Fruit fly (Drosophila melanogaster) whole organism, embryonic: ENCODE data around the gene CG8206.

Source experiments
- Aef1 ChIP-seq: fragments of 200-800 bp; sonication (Bioruptor generic); IDR thresholded peaks from 3 replicates; pipeline ENCODE4 v1.3.6; 2022; ENCODE audit warnings: missing biosample characterization, missing genetic modification characterization
- CG10565 ChIP-seq: fragments of 200-800 bp; sonication (Bioruptor generic); optimal IDR thresholded peaks from 3 replicates; lab custom pipeline; 2016; ENCODE audit warnings: missing biosample characterization, mild to moderate bottlenecking, missing genetic modification characterization
- CG11456 ChIP-seq: fragments of 200-800 bp; sonication (Bioruptor generic); IDR thresholded peaks from 3 replicates; pipeline ENCODE4 v1.3.6; 2022; ENCODE audit warnings: missing biosample characterization, missing genetic modification characterization
- CG12659 ChIP-seq: fragments of 200-800 bp; sonication (Bioruptor generic); optimal IDR thresholded peaks from 3 replicates; lab custom pipeline; 2017; ENCODE audit warnings: mild to moderate bottlenecking, missing biosample characterization, missing genetic modification reagents, missing genetic modification characterization
- CG13287 ChIP-seq: fragments of 200-800 bp; sonication (Bioruptor generic); IDR thresholded peaks from 2 replicates; pipeline ENCODE4 v1.3.6; 2022; ENCODE audit warnings: missing biosample characterization, missing genetic modification characterization; ENCODE audit not compliant: partially characterized antibody
- CG14710 ChIP-seq: fragments of 200-800 bp; sonication (Bioruptor generic); optimal IDR thresholded peaks from 3 replicates; lab custom pipeline; 2019; ENCODE audit warnings: missing biosample characterization, mild to moderate bottlenecking, missing genetic modification characterization, moderate library complexity
- CG15073 ChIP-seq: fragments of 200-800 bp; sonication (Bioruptor generic); optimal IDR thresholded peaks from 2 replicates; lab custom pipeline; 2016; ENCODE audit warnings: missing biosample characterization, missing genetic modification characterization
- CG1603 ChIP-seq: fragments of 200-800 bp; sonication (Bioruptor generic); optimal IDR thresholded peaks from 2 replicates; lab custom pipeline; 2019; ENCODE audit warnings: missing biosample characterization, mild to moderate bottlenecking, missing genetic modification characterization, moderate library complexity
- CG1647 ChIP-seq: fragments of 200-800 bp; sonication (Bioruptor generic); optimal IDR thresholded peaks from 3 replicates; lab custom pipeline; 2016; ENCODE audit warnings: missing biosample characterization, missing genetic modification characterization
- CG16863 ChIP-seq: fragments of 200-800 bp; sonication (Bioruptor generic); optimal IDR thresholded peaks from 3 replicates; lab custom pipeline; 2016; ENCODE audit warnings: missing biosample characterization, missing genetic modification characterization
- CG17328 ChIP-seq: fragments of 200-800 bp; sonication (Bioruptor generic); IDR thresholded peaks from 2 replicates; pipeline ENCODE4 v1.3.6; 2022; ENCODE audit warnings: missing biosample characterization, missing genetic modification characterization
- CG17802 ChIP-seq: fragments of 200-800 bp; sonication (Bioruptor generic); optimal IDR thresholded peaks from 2 replicates; lab custom pipeline; 2018; ENCODE audit warnings: missing biosample characterization, mild to moderate bottlenecking, missing genetic modification characterization, moderate library complexity
- CG18011 ChIP-seq: fragments of 200-800 bp; sonication (Bioruptor generic); optimal IDR thresholded peaks from 2 replicates; lab custom pipeline; 2017; ENCODE audit warnings: missing biosample characterization, missing genetic modification characterization, mild to moderate bottlenecking, moderate library complexity, missing genotype
- CG2199 ChIP-seq: fragments of 200-800 bp; sonication (Bioruptor generic); IDR thresholded peaks from 3 replicates; pipeline ENCODE4 v1.3.6; 2022; ENCODE audit warnings: missing biosample characterization, missing genetic modification characterization
- CG2678 ChIP-seq: fragments of 200-800 bp; sonication (Bioruptor generic); optimal IDR thresholded peaks from 3 replicates; lab custom pipeline; 2019; ENCODE audit warnings: missing biosample characterization, mild to moderate bottlenecking, missing genetic modification characterization, moderate library complexity
- CG31441 ChIP-seq: fragments of 200-800 bp; sonication (Bioruptor generic); IDR thresholded peaks from 2 replicates; pipeline ENCODE4 v1.3.6; 2022; ENCODE audit warnings: missing biosample characterization, missing genetic modification characterization
- CG4617 ChIP-seq: fragments of 200-800 bp; sonication (Bioruptor generic); optimal IDR thresholded peaks from 3 replicates; lab custom pipeline; 2016; ENCODE audit warnings: missing biosample characterization, missing genetic modification characterization, borderline replicate concordance
- CG5245 ChIP-seq: fragments of 200-800 bp; sonication (Bioruptor generic); optimal IDR thresholded peaks from 3 replicates; lab custom pipeline; 2016; ENCODE audit warnings: missing biosample characterization, missing genetic modification characterization
- CG6813 ChIP-seq: fragments of 200-800 bp; sonication (Bioruptor generic); optimal IDR thresholded peaks from 2 replicates; lab custom pipeline; 2017; ENCODE audit warnings: missing biosample characterization, missing genetic modification characterization, mild to moderate bottlenecking, moderate library complexity, missing genetic modification reagents
- CG8944 ChIP-seq: fragments of 200-800 bp; sonication (Bioruptor generic); optimal IDR thresholded peaks from 3 replicates; lab custom pipeline; 2016; ENCODE audit warnings: missing biosample characterization, missing genetic modification characterization
- CG9437 ChIP-seq: fragments of 200-800 bp; sonication (Bioruptor generic); optimal IDR thresholded peaks from 2 replicates; lab custom pipeline; 2018; ENCODE audit warnings: missing biosample characterization, mild to moderate bottlenecking, missing genetic modification characterization
- Dad ChIP-seq: fragments of 200-800 bp; sonication (Bioruptor generic); optimal IDR thresholded peaks from 3 replicates; lab custom pipeline; 2016; ENCODE audit warnings: missing biosample characterization, missing genetic modification characterization
- Doc3 ChIP-seq: fragments of 200-800 bp; sonication (Bioruptor generic); IDR thresholded peaks from 3 replicates; pipeline ENCODE4 v1.3.6; 2022; ENCODE audit warnings: missing biosample characterization, missing genetic modification characterization; ENCODE audit not compliant: partially characterized antibody
- Fer1 ChIP-seq: fragments of 200-800 bp; sonication (Bioruptor generic); optimal IDR thresholded peaks from 2 replicates; lab custom pipeline; 2017; ENCODE audit warnings: missing biosample characterization, mild to moderate bottlenecking, missing genetic modification characterization
- Gsc ChIP-seq: fragments of 200-800 bp; sonication (Bioruptor generic); IDR thresholded peaks from 2 replicates; pipeline ENCODE4 v1.3.6; 2022; ENCODE audit warnings: missing biosample characterization, missing genetic modification characterization
- Trl ChIP-seq, 3 experiments: fragments of >200 bp in 2 of 3; fragments of 200-800 bp in 1 of 3; sonication (Bioruptor generic) in 1 of 3; optimal IDR thresholded peaks; 2 replicates in 1 of 3; 3 replicates in 2 of 3; lab custom pipeline; 2016 to 2017; ENCODE audit warnings: missing biosample characterization in 1 of 3, missing genetic modification characterization in 1 of 3
- Usf ChIP-seq: fragments of 200-800 bp; sonication (Bioruptor generic); optimal IDR thresholded peaks from 2 replicates; lab custom pipeline; 2017; ENCODE audit warnings: missing genotype, missing biosample characterization, missing genetic modification characterization
- Vsx1 ChIP-seq: fragments of 200-800 bp; sonication (Bioruptor generic); optimal IDR thresholded peaks from 2 replicates; lab custom pipeline; 2017; ENCODE audit warnings: missing biosample characterization, mild to moderate bottlenecking, missing genetic modification characterization, missing genetic modification reagents
- Xbp1 ChIP-seq: fragments of 200-800 bp; sonication (Bioruptor generic); optimal IDR thresholded peaks from 3 replicates; lab custom pipeline; 2016; ENCODE audit warnings: missing biosample characterization, mild to moderate bottlenecking, missing genetic modification characterization
- YL-1 ChIP-seq: fragments of 200-800 bp; sonication (Bioruptor generic); optimal IDR thresholded peaks from 3 replicates; lab custom pipeline; 2017; ENCODE audit warnings: missing biosample characterization, mild to moderate bottlenecking, missing genetic modification characterization
- bigmax ChIP-seq: fragments of 200-800 bp; sonication (Bioruptor generic); optimal IDR thresholded peaks from 2 replicates; lab custom pipeline; 2018; ENCODE audit warnings: missing biosample characterization, mild to moderate bottlenecking, missing genetic modification characterization
- dan ChIP-seq: fragments of 200-800 bp; sonication (Bioruptor generic); IDR thresholded peaks from 2 replicates; pipeline ENCODE4 v1.3.6; 2022; ENCODE audit warnings: missing biosample characterization, missing genetic modification characterization
- esg ChIP-seq: fragments of 200-800 bp; sonication (Bioruptor generic); conservative IDR thresholded peaks from 2 replicates; pipeline ENCODE4 v1.3.6; 2022; ENCODE audit warnings: missing biosample characterization, missing genetic modification characterization
- fru ChIP-seq: fragments of >200 bp; optimal IDR thresholded peaks from 2 replicates; lab custom pipeline; 2017
- ftz-f1 ChIP-seq: fragments of 200-800 bp; sonication (Bioruptor generic); optimal IDR thresholded peaks from 2 replicates; lab custom pipeline; 2016; ENCODE audit warnings: missing biosample characterization, missing genetic modification characterization
- gfzf ChIP-seq: fragments of 200-800 bp; sonication (Bioruptor generic); optimal IDR thresholded peaks from 2 replicates; lab custom pipeline; 2016; ENCODE audit warnings: missing biosample characterization, mild to moderate bottlenecking, missing genetic modification characterization, moderate library complexity
- gro ChIP-seq: fragments of 200-800 bp; sonication (Bioruptor generic); optimal IDR thresholded peaks from 2 replicates; lab custom pipeline; 2016; ENCODE audit warnings: missing biosample characterization, missing genetic modification characterization
- ken ChIP-seq: fragments of 200-800 bp; sonication (Bioruptor generic); IDR thresholded peaks from 3 replicates; pipeline ENCODE4 v1.3.6; 2022; ENCODE audit warnings: missing biosample characterization, missing genetic modification characterization
- lmd ChIP-seq: fragments of 200-800 bp; sonication (Bioruptor generic); IDR thresholded peaks from 2 replicates; pipeline ENCODE4 v1.3.6; 2022; ENCODE audit warnings: missing biosample characterization, missing genetic modification characterization
- mam ChIP-seq: fragments of 200-800 bp; sonication (Bioruptor generic); optimal IDR thresholded peaks from 3 replicates; lab custom pipeline; 2016; ENCODE audit warnings: missing biosample characterization, missing genetic modification characterization
- nau ChIP-seq: fragments of 200-800 bp; sonication (Bioruptor generic); optimal IDR thresholded peaks from 3 replicates; lab custom pipeline; 2017; ENCODE audit warnings: missing biosample characterization, mild to moderate bottlenecking, missing genetic modification characterization, missing genetic modification reagents
- pho ChIP-seq: fragments of 200-800 bp; sonication (Bioruptor generic); optimal IDR thresholded peaks from 2 replicates; lab custom pipeline; 2016; ENCODE audit warnings: missing biosample characterization, missing genetic modification characterization
- phol ChIP-seq: fragments of 200-800 bp; sonication (Bioruptor generic); optimal IDR thresholded peaks from 3 replicates; lab custom pipeline; 2018; ENCODE audit warnings: missing biosample characterization, mild to moderate bottlenecking, missing genetic modification characterization, moderate library complexity
- pnt ChIP-seq: fragments of 200-800 bp; sonication (Bioruptor generic); optimal IDR thresholded peaks from 3 replicates; lab custom pipeline; 2016; ENCODE audit warnings: missing biosample characterization, missing genetic modification characterization
- repo ChIP-seq: fragments of 200-800 bp; sonication (Bioruptor generic); optimal IDR thresholded peaks from 2 replicates; lab custom pipeline; 2016; ENCODE audit warnings: missing biosample characterization, missing genetic modification characterization
- row ChIP-seq: fragments of 200-800 bp; sonication (Bioruptor generic); IDR thresholded peaks from 3 replicates; pipeline ENCODE4 v1.3.6; 2022; ENCODE audit warnings: missing biosample characterization, missing genetic modification characterization
- sc ChIP-seq, 3 experiments: fragments of >200 bp in 2 of 3; fragments of 200-800 bp in 1 of 3; sonication (Bioruptor generic) in 1 of 3; optimal IDR thresholded peaks; 2 replicates in 2 of 3; 3 replicates in 1 of 3; lab custom pipeline; 2017; ENCODE audit warnings: mild to moderate bottlenecking in 1 of 3, missing biosample characterization in 1 of 3, missing genetic modification characterization in 1 of 3, missing genetic modification reagents in 1 of 3
- scrt ChIP-seq: fragments of 200-800 bp; sonication (Bioruptor generic); optimal IDR thresholded peaks from 2 replicates; lab custom pipeline; 2018; ENCODE audit warnings: missing biosample characterization, mild to moderate bottlenecking, missing genetic modification characterization, moderate library complexity
- sr ChIP-seq: fragments of 200-800 bp; sonication (Bioruptor generic); IDR thresholded peaks from 3 replicates; pipeline ENCODE4 v1.3.6; 2022; ENCODE audit warnings: missing biosample characterization, missing genetic modification characterization
- usp ChIP-seq: fragments of >200 bp; optimal IDR thresholded peaks from 2 replicates; lab custom pipeline; 2017; ENCODE audit warnings: missing biosample characterization, missing genetic modification characterization
- wdn ChIP-seq: fragments of 200-800 bp; sonication (Bioruptor generic); IDR thresholded peaks from 2 replicates; pipeline ENCODE4 v1.3.6; 2022; ENCODE audit warnings: missing biosample characterization, missing genetic modification characterization

The CG8206 gene

DNA sequence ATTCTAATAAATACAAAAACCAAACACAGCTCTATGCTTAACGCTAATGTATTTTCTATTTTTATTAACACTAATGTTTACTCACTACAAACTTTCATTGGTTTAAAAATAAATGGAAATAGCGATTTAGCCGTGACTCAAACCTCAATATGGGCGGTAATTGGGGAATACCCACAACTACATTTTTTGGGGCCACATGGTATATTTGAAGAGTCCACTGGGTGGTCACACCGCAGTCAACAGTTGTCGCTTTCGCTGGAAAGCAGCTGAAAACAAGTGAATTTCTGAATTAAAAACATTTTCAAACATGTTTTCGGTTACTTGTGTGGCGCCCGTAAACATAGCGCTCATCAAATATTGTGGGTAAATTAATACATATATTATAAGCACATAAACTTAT, 9.9 kb downstream of the CG8206 start, which contains the start of gene Mvd (continued):
- no peak for TF ChIP-seq CG9437 (GFP tag; lab: Kevin White, UChicago)
- no peak for TF ChIP-seq Vsx1 (GFP tag; lab: Kevin White, UChicago)
- no peak for TF ChIP-seq CG18011 (GFP tag; lab: Kevin White, UChicago)
- peak; percentile 6; the same call in 1 of the 3 replicates for TF ChIP-seq ken (GFP tag; lab: Robert Waterston, UW)
- TF ChIP-seq YL-1 (GFP tag; lab: Kevin White, UChicago): peak; percentile 77
- no peak for TF ChIP-seq Gsc
- no peak for TF ChIP-seq usp (GFP tag; lab: Kevin White, UChicago)
- TF ChIP-seq sc (optimal IDR thresholded peaks at IDR 0.05; lab: Kevin White, UChicago): no peak
- no peak for TF ChIP-seq sc (GFP tag; optimal IDR thresholded peaks at IDR 0.05; lab: Kevin White, UChicago)
- no peak for TF ChIP-seq Dad
- TF ChIP-seq CG4617 (GFP tag; lab: Kevin White, UChicago): peak; percentile 18
- no peak for TF ChIP-seq sr (GFP tag; lab: Robert Waterston, UW)
- TF ChIP-seq CG17802 (tag; lab: Kevin White, UChicago): no peak
- no peak for TF ChIP-seq CG15073 (GFP tag; lab: Kevin White, UChicago)
- peak; percentile 6 for TF ChIP-seq gro (GFP tag; lab: Kevin White, UChicago)
- no peak for TF ChIP-seq CG2678 (tag; lab: Kevin White, UChicago)
- no peak for TF ChIP-seq repo (GFP tag; lab: Kevin White, UChicago)
- TF ChIP-seq pho: no peak
- peak; percentile 68 for TF ChIP-seq bigmax (GFP tag; lab: Kevin White, UChicago)
- peak; percentile 17 for TF ChIP-seq mam (GFP tag; lab: Kevin White, UChicago)
- no peak for TF ChIP-seq fru (lab: Kevin White, UChicago)
- TF ChIP-seq CG14710 (tag; lab: Kevin White, UChicago): peak; percentile 75
- TF ChIP-seq CG13287 (GFP tag; lab: Robert Waterston, UW): peak; percentile 65
- TF ChIP-seq Usf (GFP tag; lab: Kevin White, UChicago): no peak
- TF ChIP-seq Aef1 (GFP tag; lab: Robert Waterston, UW): no peak
- TF ChIP-seq gfzf (GFP tag; lab: Kevin White, UChicago): peak; percentile 94
- TF ChIP-seq CG12659 (GFP tag; lab: Kevin White, UChicago): peak; percentile 65
- TF ChIP-seq pnt (GFP tag; lab: Kevin White, UChicago): no peak
- TF ChIP-seq CG8944 (GFP tag; lab: Kevin White, UChicago): peak; percentile 16
- peak; percentile 80 for TF ChIP-seq scrt (GFP tag; lab: Kevin White, UChicago)
- TF ChIP-seq nau: no peak
- no peak for TF ChIP-seq dan
- TF ChIP-seq CG1647 (GFP tag; lab: Kevin White, UChicago): no peak
- TF ChIP-seq CG16863 (GFP tag; lab: Kevin White, UChicago): no peak
- no peak for TF ChIP-seq Doc3
- no peak for TF ChIP-seq CG5245 (GFP tag; lab: Kevin White, UChicago)
- TF ChIP-seq lmd (GFP tag; lab: Robert Waterston, UW): no peak
- peak; percentile 60 for TF ChIP-seq phol (tag; lab: Kevin White, UChicago)
- peak; percentile 15 for TF ChIP-seq ftz-f1 (GFP tag; lab: Kevin White, UChicago)
- TF ChIP-seq CG31441 (GFP tag; lab: Robert Waterston, UW): no peak
- TF ChIP-seq Fer1 (GFP tag; lab: Kevin White, UChicago): peak; percentile 39
- TF ChIP-seq CG6813 (GFP tag; lab: Kevin White, UChicago): no peak
- peak; percentile 14 for TF ChIP-seq Xbp1 (GFP tag; lab: Kevin White, UChicago)
- no peak for TF ChIP-seq CG17328 (GFP tag; lab: Robert Waterston, UW)
- 0 out of 3 replicates have a peak, but pooled peaks have one; percentile 24 for TF ChIP-seq CG2199 (GFP tag; lab: Robert Waterston, UW)
- TF ChIP-seq row (GFP tag; lab: Robert Waterston, UW): no peak; the same call in 1 of the 3 replicates
- no peak for TF ChIP-seq CG10565 (GFP tag; lab: Kevin White, UChicago)
- no peak for TF ChIP-seq Trl (optimal IDR thresholded peaks at IDR 0.05; lab: Kevin White, UChicago)
- no peak for TF ChIP-seq Trl (GFP tag; optimal IDR thresholded peaks at IDR 0.05; lab: Kevin White, UChicago)
- TF ChIP-seq esg: no peak
- TF ChIP-seq CG1603 (tag; lab: Kevin White, UChicago): peak; percentile 84
- no peak for TF ChIP-seq wdn (GFP tag; lab: Robert Waterston, UW)
- no peak for TF ChIP-seq CG11456 (GFP tag; lab: Robert Waterston, UW)
